Worm (Caenorhabditis elegans): ENCODE results near the gene sqv-6.

- no peak for TF ChIP-seq hmbx-1 (tag; optimal IDR thresholded peaks at IDR 0.05)
- TF ChIP-seq flt-1 (GFP tag; IDR thresholded peaks at IDR 0.05): no peak
- TF ChIP-seq scrt-1 (GFP tag; IDR thresholded peaks at IDR 0.05): no peak
- TF ChIP-seq ama-1 (optimal IDR thresholded peaks at IDR 0.05): no peak
- TF ChIP-seq F13C5.2 (tag; optimal IDR thresholded peaks at IDR 0.05): no peak
- TF ChIP-seq ceh-36 (tag; optimal IDR thresholded peaks at IDR 0.05): no peak
- no peak for TF ChIP-seq aly-1 (tag; optimal IDR thresholded peaks at IDR 0.05)
- TF ChIP-seq tra-4 (tag; optimal IDR thresholded peaks at IDR 0.05): no peak
- TF ChIP-seq hmg-4 (GFP tag; optimal IDR thresholded peaks at IDR 0.05): no peak
Observed at ce11 chrV:903460-903859, 61.1 kb downstream of the sqv-6 start, which contains the start of gene fmo-5.
